Worm (Caenorhabditis elegans) whole organism, early embryonic: ENCODE data around the gene T26C5.5.

Experiments used
- F13C5.2 ChIP-seq: sonication (generic microtip); optimal IDR thresholded peaks from 2 replicates; lab custom pipeline; 2017; ENCODE audit warnings: mild to moderate bottlenecking, missing genetic modification characterization, inconsistent platforms, missing compliant biosample characterization
- aly-1 ChIP-seq: sonication (generic microtip); optimal IDR thresholded peaks from 2 replicates; lab custom pipeline; 2016; ENCODE audit warnings: missing genetic modification characterization, missing compliant biosample characterization
- ama-1 ChIP-seq: fragments of 150-350 bp; optimal IDR thresholded peaks from 2 replicates; lab custom pipeline; 2014
- ceh-13 ChIP-seq: fragments of 200-800 bp; sonication (Bioruptor generic); optimal IDR thresholded peaks from 2 replicates; lab custom pipeline; 2018; ENCODE audit warnings: mild to moderate bottlenecking, missing genetic modification characterization, missing compliant biosample characterization
- ceh-36 ChIP-seq: sonication (generic microtip); optimal IDR thresholded peaks from 2 replicates; lab custom pipeline; 2016; ENCODE audit warnings: missing genetic modification characterization, inconsistent platforms, missing compliant biosample characterization
- flt-1 ChIP-seq: fragments of 200-800 bp; sonication (Bioruptor generic); IDR thresholded peaks from 2 replicates; pipeline ENCODE4 v1.3.6; 2022; ENCODE audit warnings: missing genetic modification characterization, missing compliant biosample characterization
- hmbx-1 ChIP-seq: sonication (generic microtip); optimal IDR thresholded peaks from 2 replicates; lab custom pipeline; 2016; ENCODE audit warnings: mild to moderate bottlenecking, missing genetic modification characterization, missing compliant biosample characterization
- hmg-4 ChIP-seq: fragments of 200-800 bp; sonication (Bioruptor generic); optimal IDR thresholded peaks from 2 replicates; lab custom pipeline; 2018; ENCODE audit warnings: mild to moderate bottlenecking, missing genetic modification characterization, missing compliant biosample characterization
- hnd-1 ChIP-seq: sonication (generic microtip); optimal IDR thresholded peaks from 2 replicates; lab custom pipeline; 2016; ENCODE audit warnings: missing genetic modification characterization, missing compliant biosample characterization
- pes-1 ChIP-seq: fragments of 200-800 bp; sonication (Bioruptor generic); IDR thresholded peaks from 2 replicates; pipeline ENCODE4 v1.3.6; 2022; ENCODE audit warnings: missing genetic modification reagents, missing genetic modification characterization, missing compliant biosample characterization
- scrt-1 ChIP-seq: fragments of 200-800 bp; sonication (Bioruptor generic); IDR thresholded peaks from 2 replicates; pipeline ENCODE4 v1.3.6; 2022; ENCODE audit warnings: missing genetic modification characterization, missing compliant biosample characterization
- tbx-11 ChIP-seq: fragments of 200-800 bp; sonication (Bioruptor generic); IDR thresholded peaks from 2 replicates; pipeline ENCODE4 v1.3.6; 2022; ENCODE audit warnings: missing genetic modification characterization, missing compliant biosample characterization
- tbx-37 ChIP-seq: fragments of 200-800 bp; sonication (Bioruptor generic); conservative IDR thresholded peaks from 2 replicates; pipeline ENCODE4 v1.3.6; 2022; ENCODE audit warnings: missing genetic modification reagents, missing genetic modification characterization, missing compliant biosample characterization
- tra-4 ChIP-seq: sonication (generic microtip); optimal IDR thresholded peaks from 2 replicates; lab custom pipeline; 2017; ENCODE audit warnings: missing genetic modification characterization, missing compliant biosample characterization

- TF ChIP-seq ama-1 (lab: Kevin White, UChicago) (no peak), ceh-13 (GFP tag; lab: Kevin White, UChicago) (no peak), hnd-1 (tag; lab: Kevin White, UChicago) (no peak), tra-4 (tag; lab: Kevin White, UChicago) (no peak), pes-1 (GFP tag; lab: Robert Waterston, UW) (no peak), tbx-11 (GFP tag; lab: Robert Waterston, UW) (no peak), scrt-1 (no peak), hmg-4 (GFP tag; lab: Kevin White, UChicago) (no peak), hmbx-1 (no peak), aly-1 (tag; lab: Kevin White, UChicago) (no peak), ceh-36 (tag; lab: Kevin White, UChicago) (no peak), flt-1 (no peak), tbx-37 (no peak), F13C5.2 (tag; lab: Kevin White, UChicago) (no peak)
Observed at ce11 chrII:9237719-9238118, 8.8 kb downstream of the T26C5.5 start.
